Worm (Caenorhabditis elegans) whole organism, midembryonic: ENCODE measurements around the gene F13D12.8.

ENCODE experiments used
- T22C8.4 ChIP-seq: fragments of 200-800 bp; sonication (Bioruptor generic); IDR thresholded peaks from 2 replicates; pipeline ENCODE4 v1.3.6; 2022; ENCODE audit warnings: missing genetic modification characterization, missing compliant biosample characterization
- cog-1 ChIP-seq: sonication (generic microtip); optimal IDR thresholded peaks from 2 replicates; lab custom pipeline; 2016; ENCODE audit warnings: missing genetic modification characterization, missing compliant biosample characterization
- flt-1 ChIP-seq: fragments of 200-800 bp; sonication (Bioruptor generic); IDR thresholded peaks from 2 replicates; pipeline ENCODE4 v1.3.6; 2022; ENCODE audit warnings: missing genetic modification characterization, missing compliant biosample characterization
- klf-2 ChIP-seq: fragments of 200-800 bp; sonication (Bioruptor generic); conservative IDR thresholded peaks from 2 replicates; pipeline ENCODE4 v1.3.6; 2022; ENCODE audit warnings: missing genetic modification reagents, missing genetic modification characterization, missing compliant biosample characterization
- med-1 ChIP-seq: sonication (generic microtip); optimal IDR thresholded peaks from 2 replicates; lab custom pipeline; 2017; ENCODE audit warnings: missing genetic modification characterization, mild to moderate bottlenecking, missing compliant biosample characterization, antibody characterized with exemption, missing genetic modification reagents; ENCODE audit not compliant: insufficient read depth
- ref-1 ChIP-seq: fragments of 200-800 bp; sonication (Bioruptor generic); conservative IDR thresholded peaks from 2 replicates; pipeline ENCODE4 v1.3.6; 2022; ENCODE audit warnings: missing genetic modification reagents, missing genetic modification characterization, missing compliant biosample characterization
- tab-1 ChIP-seq: fragments of 200-800 bp; sonication (Bioruptor generic); IDR thresholded peaks from 2 replicates; pipeline ENCODE4 v1.3.6; 2022; ENCODE audit warnings: missing genetic modification characterization, missing compliant biosample characterization
- ztf-23 ChIP-seq: fragments of 200-800 bp; sonication (Bioruptor generic); IDR thresholded peaks from 2 replicates; pipeline ENCODE4 v1.3.6; 2022; ENCODE audit warnings: missing genetic modification reagents, missing genetic modification characterization, missing compliant biosample characterization
- ztf-29 ChIP-seq: fragments of 200-800 bp; sonication (Bioruptor generic); IDR thresholded peaks from 2 replicates; pipeline ENCODE4 v1.3.6; 2022; ENCODE audit warnings: missing genetic modification reagents, missing genetic modification characterization, missing compliant biosample characterization

F13D12.8 gene

DNA sequence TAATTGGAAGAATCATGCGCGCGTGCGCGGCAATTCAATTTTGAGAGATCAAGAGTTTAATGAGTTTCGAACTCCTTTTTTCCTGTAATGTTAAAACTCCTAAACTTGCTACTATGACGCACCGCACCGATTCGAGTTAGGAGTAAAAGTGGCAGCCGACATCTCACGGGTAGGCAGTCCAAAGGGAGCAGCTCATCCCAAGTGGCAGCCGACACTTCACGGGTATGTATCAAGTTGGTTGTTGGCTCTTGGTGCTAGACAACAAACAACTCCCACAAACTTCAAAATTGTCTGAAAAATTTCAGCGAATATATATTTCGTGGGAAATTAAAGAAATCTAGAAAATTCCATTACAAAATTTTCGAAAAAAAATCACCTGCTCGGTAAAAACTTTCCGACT, 20.8 kb upstream of the F13D12.8 start:
- no peak for TF ChIP-seq flt-1 (GFP tag; lab: Robert Waterston, UW)
- no peak for TF ChIP-seq tab-1 (GFP tag; lab: Robert Waterston, UW)
- TF ChIP-seq cog-1 (tag; lab: Kevin White, UChicago): no peak
- TF ChIP-seq ref-1: no peak
- no peak for TF ChIP-seq ztf-29
- TF ChIP-seq klf-2 (GFP tag; lab: Robert Waterston, UW): no peak
- TF ChIP-seq med-1 (GFP tag; lab: Kevin White, UChicago): no peak
- TF ChIP-seq ztf-23 (GFP tag; lab: Robert Waterston, UW): no peak
- TF ChIP-seq T22C8.4: no peak

DNA sequence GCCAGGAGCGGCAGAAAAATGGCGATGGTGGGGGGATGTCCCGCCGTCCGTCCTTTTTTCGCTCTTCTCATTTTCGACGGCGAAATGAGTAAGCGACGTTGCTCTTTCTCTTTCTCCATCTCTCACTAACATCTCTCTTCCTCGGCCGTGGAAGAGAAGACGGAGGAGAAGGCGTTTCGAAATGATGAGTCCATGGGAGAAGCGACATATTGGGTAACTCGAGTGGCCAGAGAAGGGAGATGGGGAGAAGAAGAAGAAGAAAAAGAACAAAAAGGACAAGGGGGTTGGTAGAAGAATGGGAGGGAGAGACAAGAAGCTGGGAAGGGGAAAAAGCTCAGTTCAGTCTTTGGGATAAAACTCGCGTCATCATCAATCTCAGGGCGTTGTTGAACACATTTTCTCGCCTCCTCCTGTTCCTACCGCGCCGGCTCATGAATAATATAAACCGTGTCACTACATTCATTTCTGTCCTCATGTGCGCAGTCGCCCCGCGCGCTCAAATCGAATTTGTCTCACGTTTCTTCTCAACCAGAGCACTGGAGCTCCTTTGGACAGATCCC, 19.3 kb upstream of the F13D12.8 start:
- no peak for TF ChIP-seq cog-1 (tag; lab: Kevin White, UChicago)
- 0 out of 2 replicates have a peak, but pooled peaks have one; percentile 53 for TF ChIP-seq ztf-23 (GFP tag; lab: Robert Waterston, UW)
- TF ChIP-seq tab-1 (GFP tag; lab: Robert Waterston, UW): no peak
- TF ChIP-seq ztf-29: no peak

DNA sequence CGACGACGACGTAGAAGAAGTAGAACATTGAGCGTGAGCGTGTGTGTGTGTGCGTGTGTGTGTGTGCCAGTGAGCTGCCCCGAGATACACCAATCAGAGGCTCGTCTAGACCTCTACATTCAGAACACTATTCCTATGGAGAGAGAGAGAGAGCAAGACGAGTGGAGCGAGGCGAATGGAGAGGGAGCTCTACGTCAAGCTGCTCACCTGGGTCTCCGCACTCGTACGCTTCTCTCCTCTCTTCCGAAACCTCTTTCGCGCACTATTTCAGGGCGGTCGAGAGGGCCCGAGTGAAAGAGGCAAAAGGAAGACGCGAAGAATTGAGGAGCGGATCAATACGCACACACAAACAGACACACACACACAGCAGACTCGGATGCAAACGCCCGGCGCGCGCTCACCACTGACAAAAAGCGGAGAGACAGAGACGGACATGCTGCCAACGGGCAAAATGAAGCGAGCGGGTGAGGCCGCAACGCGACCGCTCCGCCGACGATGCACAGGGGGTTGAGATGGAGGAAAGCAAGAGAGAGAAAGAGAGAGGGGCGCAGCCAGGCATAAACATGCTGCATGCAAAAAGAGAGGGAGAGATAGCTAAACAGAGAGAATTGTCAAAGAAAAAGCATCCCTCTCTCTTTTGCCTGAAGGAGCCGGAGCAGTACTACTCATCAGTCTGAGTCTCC, 17.2 kb upstream of the F13D12.8 start:
- no peak for TF ChIP-seq med-1 (GFP tag; lab: Kevin White, UChicago)
- TF ChIP-seq ztf-29: no peak
- TF ChIP-seq cog-1 (tag; lab: Kevin White, UChicago): peak; percentile 93
- TF ChIP-seq T22C8.4: peak; percentile 86
- peak; percentile 65; the same call in 1 of the 2 replicates for TF ChIP-seq ztf-23 (GFP tag; lab: Robert Waterston, UW)
- TF ChIP-seq flt-1 (GFP tag; lab: Robert Waterston, UW): peak; percentile 61; the same call in 1 of the 2 replicates
- TF ChIP-seq tab-1 (GFP tag; lab: Robert Waterston, UW): no peak

DNA sequence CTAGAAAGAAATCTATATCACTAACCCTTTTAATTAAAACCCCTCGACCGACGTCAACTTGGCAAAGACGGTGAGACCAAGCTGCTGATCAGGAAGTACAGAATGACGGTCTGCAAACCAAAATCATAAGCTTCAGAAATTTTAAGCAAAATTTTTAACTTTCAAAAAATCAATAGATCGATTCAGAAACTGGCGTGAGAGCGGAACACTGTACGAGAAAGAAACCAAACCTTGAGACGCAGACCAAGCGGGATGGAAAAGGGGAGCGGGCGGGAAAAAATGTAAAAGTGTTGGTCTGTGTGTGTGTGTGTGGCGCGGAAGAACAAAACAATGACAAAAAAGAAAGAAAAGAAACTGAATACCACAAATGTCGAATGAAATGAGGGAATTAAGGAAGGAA, 16.1 kb upstream of the F13D12.8 start, which contains the start of the genes F44E5.17 and gpb-1:
F44E5.17 (minus strand) TSS at position 101 of the 400 bp plus-strand sequence.
gpb-1 (minus strand) TSS at position 118 of the 400 bp plus-strand sequence.
- TF ChIP-seq ztf-23 (GFP tag; lab: Robert Waterston, UW) (no peak), flt-1 (GFP tag; lab: Robert Waterston, UW) (no peak), tab-1 (GFP tag; lab: Robert Waterston, UW) (no peak), cog-1 (tag; lab: Kevin White, UChicago) (no peak), klf-2 (GFP tag; lab: Robert Waterston, UW) (no peak), ztf-29 (no peak), ref-1 (no peak), med-1 (GFP tag; lab: Kevin White, UChicago) (no peak), T22C8.4 (no peak)

DNA sequence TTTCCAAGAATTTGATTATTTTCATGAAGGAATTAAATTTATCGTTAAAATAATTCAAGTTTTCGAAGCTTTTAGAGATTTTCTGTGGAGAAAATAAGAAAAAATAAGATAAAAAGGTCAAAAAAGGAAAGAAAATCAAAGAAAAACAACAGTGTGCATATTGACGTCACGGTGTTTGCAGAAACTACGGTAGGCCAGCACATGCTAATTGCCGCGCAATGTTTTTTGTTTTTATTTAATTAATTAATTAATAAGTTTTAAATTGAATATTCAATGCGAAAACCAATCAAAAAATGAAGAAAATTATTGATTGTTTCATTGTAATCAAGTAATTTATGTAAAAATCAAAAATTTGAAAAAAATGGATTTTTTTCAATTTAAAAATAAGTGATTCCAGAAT, 15.5 kb upstream of the F13D12.8 start:
- TF ChIP-seq flt-1 (GFP tag; lab: Robert Waterston, UW) (0 out of 2 replicates have a peak, but pooled peaks have one; percentile 8), med-1 (GFP tag; lab: Kevin White, UChicago) (no peak)

DNA sequence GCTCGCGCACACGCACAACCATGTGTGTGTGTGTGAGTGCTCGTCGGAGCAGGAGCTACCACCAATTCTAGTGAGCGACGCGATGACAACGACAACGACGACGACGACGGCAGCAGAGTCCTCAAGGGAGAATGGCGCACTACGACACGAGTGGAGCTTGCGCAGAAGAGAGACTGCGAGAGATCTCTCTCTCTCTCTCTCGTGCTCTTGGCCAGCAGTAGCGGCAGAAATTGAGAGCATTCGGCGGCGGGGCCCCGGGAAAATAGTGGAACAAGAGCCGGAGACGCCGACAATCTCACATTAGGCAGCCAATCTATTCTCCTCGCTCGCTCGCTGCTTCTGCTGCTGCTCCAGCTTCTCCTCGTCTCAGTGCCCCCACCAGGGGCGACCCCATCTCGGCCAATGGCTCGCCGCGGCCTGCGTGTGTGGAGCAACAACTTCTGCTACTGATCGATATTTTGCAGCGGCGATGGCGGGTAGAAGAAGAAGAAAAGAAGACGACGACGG, 14.4 kb upstream of the F13D12.8 start:
- TF ChIP-seq ref-1 (no peak), ztf-23 (GFP tag; lab: Robert Waterston, UW) (0 out of 2 replicates have a peak, but pooled peaks have one; percentile 37), tab-1 (GFP tag; lab: Robert Waterston, UW) (peak; percentile 64; the same call in 1 of the 2 replicates), flt-1 (GFP tag; lab: Robert Waterston, UW) (peak; percentile 60; the same call in 1 of the 2 replicates), T22C8.4 (peak; percentile 48; the same call in 1 of the 2 replicates)

DNA sequence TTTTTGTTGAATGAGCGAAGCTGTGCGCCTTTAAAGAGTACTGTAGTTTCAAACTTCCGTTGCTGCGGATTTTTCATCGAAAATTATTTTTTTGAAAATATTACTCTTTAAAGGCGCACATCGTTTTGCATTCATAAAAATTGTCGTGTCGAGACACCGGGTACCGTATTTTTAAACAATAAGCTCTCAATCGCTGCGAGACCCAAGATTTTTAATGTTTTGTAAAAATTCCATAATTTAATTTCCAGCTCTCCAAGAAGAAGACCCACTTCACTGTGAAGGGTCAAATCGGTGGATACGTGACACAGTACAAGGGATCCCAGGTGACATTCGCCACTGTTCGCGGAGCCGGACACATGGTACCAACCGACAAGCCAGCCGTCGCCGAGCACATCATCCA, 9.9 kb upstream of the F13D12.8 start:
- TF ChIP-seq flt-1 (GFP tag; lab: Robert Waterston, UW) (no peak), tab-1 (GFP tag; lab: Robert Waterston, UW) (no peak), ztf-29 (no peak), ref-1 (no peak), cog-1 (tag; lab: Kevin White, UChicago) (no peak), klf-2 (GFP tag; lab: Robert Waterston, UW) (no peak), med-1 (GFP tag; lab: Kevin White, UChicago) (no peak), T22C8.4 (no peak), ztf-23 (GFP tag; lab: Robert Waterston, UW) (no peak)

DNA sequence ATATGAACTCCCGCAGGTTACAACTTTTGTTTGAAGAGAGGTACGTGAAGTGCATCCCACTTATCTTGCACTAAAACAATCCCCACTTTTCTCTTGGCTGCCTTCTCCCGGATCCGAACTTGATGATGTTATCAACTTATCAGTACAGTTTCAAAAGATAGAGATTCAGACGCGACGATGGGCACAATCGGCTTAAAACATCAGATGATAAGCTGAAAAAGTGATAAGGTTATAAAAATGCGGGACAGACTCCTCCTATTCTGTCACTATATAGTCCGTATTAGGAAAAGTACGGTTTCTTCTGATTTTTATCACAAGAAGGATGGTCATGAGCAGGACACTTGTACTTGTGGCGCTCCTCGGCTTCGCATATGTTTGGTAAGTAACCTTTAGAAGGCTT, 6.8 kb upstream of the F13D12.8 start, which contains the start of gene ctsa-1.2:
ctsa-1.2 (plus strand) TSS at position 160 of the 400 bp plus-strand sequence.
- no peak for TF ChIP-seq ztf-23 (GFP tag; lab: Robert Waterston, UW)
- no peak for TF ChIP-seq klf-2 (GFP tag; lab: Robert Waterston, UW)
- TF ChIP-seq ztf-29: no peak
- TF ChIP-seq ref-1: no peak
- no peak for TF ChIP-seq T22C8.4
- TF ChIP-seq cog-1 (tag; lab: Kevin White, UChicago): no peak
- TF ChIP-seq tab-1 (GFP tag; lab: Robert Waterston, UW): no peak
- TF ChIP-seq med-1 (GFP tag; lab: Kevin White, UChicago): no peak
- TF ChIP-seq flt-1 (GFP tag; lab: Robert Waterston, UW): no peak

DNA sequence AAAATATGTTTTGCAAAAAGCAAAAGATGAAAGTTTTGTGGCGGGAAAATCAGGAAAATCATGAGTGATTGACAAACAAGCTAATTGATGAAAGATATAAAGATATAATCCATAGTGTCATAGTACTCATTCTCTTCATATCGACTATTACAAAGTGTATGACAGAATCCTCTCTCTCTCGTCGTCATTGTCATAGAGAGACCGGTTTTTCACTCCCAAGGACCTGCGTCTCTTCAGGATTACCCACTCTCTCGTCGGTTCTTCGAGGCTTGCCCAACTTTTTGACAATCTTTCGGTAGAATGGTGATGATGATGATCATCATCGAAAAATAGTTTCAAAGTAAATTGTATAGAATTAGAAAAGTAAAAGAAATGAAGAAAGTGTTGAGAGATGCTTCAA, 5.0 kb upstream of the F13D12.8 start:
- TF ChIP-seq cog-1 (tag; lab: Kevin White, UChicago): no peak
- no peak for TF ChIP-seq flt-1 (GFP tag; lab: Robert Waterston, UW)
- TF ChIP-seq T22C8.4: no peak

DNA sequence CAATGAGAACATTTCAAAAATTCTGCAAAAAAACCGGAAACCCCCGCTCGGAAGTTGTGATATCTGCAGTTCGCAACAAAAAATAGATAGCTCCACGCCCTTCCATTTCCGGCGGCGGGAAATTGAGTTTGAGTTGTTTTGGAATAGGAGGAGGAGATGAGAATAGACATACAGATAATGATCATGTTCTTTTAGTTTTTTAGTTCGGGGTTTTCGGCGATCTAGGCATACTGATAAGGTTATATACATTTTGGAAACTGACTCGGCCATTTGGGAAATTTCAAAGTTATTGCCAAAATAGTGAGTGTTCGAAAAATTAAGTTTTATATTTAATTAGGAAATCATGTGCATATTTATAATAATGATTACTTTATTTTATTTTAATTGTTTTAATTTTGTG, 1.5 kb upstream of the F13D12.8 start:
- no peak for TF ChIP-seq klf-2 (GFP tag; lab: Robert Waterston, UW)
